Worm (Caenorhabditis elegans) whole organism, L1 larva: ENCODE data around the gene gipc-2.
A peak's percentile ranks its signal among the peaks of the same experiment; 100 is the strongest.

Experiments
- C04F5.9 ChIP-seq: sonication (generic microtip); optimal IDR thresholded peaks from 2 replicates; lab custom pipeline; 2016; ENCODE audit warnings: missing genetic modification characterization, missing compliant biosample characterization
- C16A3.4 ChIP-seq: fragments of 150-350 bp; optimal IDR thresholded peaks from 2 replicates; lab custom pipeline; 2014; ENCODE audit warnings: missing biosample characterization, missing genetic modification characterization
- C34B4.2 ChIP-seq: sonication (generic microtip); optimal IDR thresholded peaks from 2 replicates; lab custom pipeline; 2017; ENCODE audit warnings: mild to moderate bottlenecking, missing genetic modification characterization, missing compliant biosample characterization
- Y116A8C.19 ChIP-seq: sonication (generic microtip); optimal IDR thresholded peaks from 2 replicates; lab custom pipeline; 2016; ENCODE audit warnings: missing compliant biosample characterization, missing genetic modification characterization, borderline replicate concordance
- ama-1 ChIP-seq: fragments of 150-350 bp; optimal IDR thresholded peaks from 2 replicates; lab custom pipeline; 2014
- blmp-1 ChIP-seq: fragments of 150-350 bp; optimal IDR thresholded peaks from 2 replicates; lab custom pipeline; 2014; ENCODE audit warnings: missing biosample characterization, missing genetic modification characterization
- ceh-63 ChIP-seq: fragments of 200-800 bp; sonication (Bioruptor generic); optimal IDR thresholded peaks from 2 replicates; lab custom pipeline; 2018; ENCODE audit warnings: mild to moderate bottlenecking, missing genetic modification characterization, missing compliant biosample characterization
- ceh-82 ChIP-seq, 3 experiments: fragments of 150-350 bp in 1 of 3; sonication (generic microtip) in 2 of 3; optimal IDR thresholded peaks; 2 replicates each; lab custom pipeline; 2014 to 2017; ENCODE audit warnings: missing biosample characterization in 3 of 3, missing genetic modification characterization in 3 of 3
- dpl-1 ChIP-seq, 3 experiments: fragments of 150-350 bp in 2 of 3; sonication (generic microtip) in 1 of 3; optimal IDR thresholded peaks; 2 replicates each; lab custom pipeline; 2014 to 2017; ENCODE audit warnings: missing biosample characterization in 3 of 3, missing genetic modification characterization in 3 of 3, missing genetic modification reagents in 3 of 3
- dsc-1 ChIP-seq: sonication (generic microtip); optimal IDR thresholded peaks from 2 replicates; lab custom pipeline; 2016; ENCODE audit warnings: mild to moderate bottlenecking, missing genetic modification characterization, missing compliant biosample characterization
- efl-1 ChIP-seq, 4 experiments: fragments of 150-350 bp; optimal IDR thresholded peaks in 3 of 4; peaks in 1 of 4; 1 replicate in 1 of 4; 2 replicates in 3 of 4; lab custom pipeline; 2014; ENCODE audit warnings: missing biosample characterization in 2 of 4, missing genetic modification characterization in 2 of 4, missing genetic modification reagents in 2 of 4
- efl-3 ChIP-seq: fragments of 200-800 bp; sonication (Bioruptor generic); optimal IDR thresholded peaks from 2 replicates; lab custom pipeline; 2018; ENCODE audit warnings: mild to moderate bottlenecking, missing genetic modification characterization, missing compliant biosample characterization
- egl-27 ChIP-seq, 2 experiments: fragments of 150-350 bp in 1 of 2; sonication (generic microtip); optimal IDR thresholded peaks; 3 replicates each; lab custom pipeline; 2017 to 2018; ENCODE audit warnings: missing biosample characterization in 2 of 2, missing genetic modification characterization in 2 of 2, missing genetic modification reagents in 2 of 2
- elt-3 ChIP-seq, 6 experiments: fragments of 150-350 bp in 1 of 6; sonication (generic microtip); optimal IDR thresholded peaks; 2 replicates each; lab custom pipeline; 2017 to 2018; ENCODE audit warnings: missing biosample characterization in 6 of 6, missing genetic modification characterization in 6 of 6, inconsistent platforms in 1 of 6
- fkh-4 ChIP-seq: sonication (generic microtip); optimal IDR thresholded peaks from 2 replicates; lab custom pipeline; 2016; ENCODE audit warnings: missing compliant biosample characterization, missing genetic modification characterization, borderline replicate concordance
- fos-1 ChIP-seq: fragments of 150-350 bp; optimal IDR thresholded peaks from 2 replicates; lab custom pipeline; 2014; ENCODE audit warnings: missing biosample characterization, missing genetic modification characterization
- grh-1 ChIP-seq: fragments of 200-800 bp; sonication (Bioruptor generic); IDR thresholded peaks from 2 replicates; pipeline ENCODE4 v1.3.6; 2022; ENCODE audit warnings: missing genetic modification reagents, missing genetic modification characterization, missing compliant biosample characterization
- hlh-4 ChIP-seq: sonication (generic microtip); optimal IDR thresholded peaks from 2 replicates; lab custom pipeline; 2016; ENCODE audit warnings: mild to moderate bottlenecking, missing genetic modification characterization, missing compliant biosample characterization
- isw-1 ChIP-seq: fragments of 200-800 bp; sonication (Bioruptor generic); IDR thresholded peaks from 2 replicates; pipeline ENCODE4 v1.3.6; 2022; ENCODE audit warnings: missing genetic modification characterization, missing compliant biosample characterization
- lin-13 ChIP-seq: fragments of 150-350 bp; optimal IDR thresholded peaks from 2 replicates; lab custom pipeline; 2014; ENCODE audit warnings: missing biosample characterization, missing genetic modification reagents, missing genetic modification characterization
- lin-14 ChIP-seq: fragments of 200-800 bp; sonication (Bioruptor generic); optimal IDR thresholded peaks from 2 replicates; lab custom pipeline; 2018; ENCODE audit warnings: mild to moderate bottlenecking, missing genetic modification characterization, moderate library complexity, missing compliant biosample characterization
- lin-35 ChIP-seq, 2 experiments: fragments of 150-350 bp; optimal IDR thresholded peaks; 2 replicates each; lab custom pipeline; 2014; ENCODE audit warnings: missing biosample characterization in 2 of 2, missing genetic modification characterization in 2 of 2, missing genetic modification reagents in 2 of 2
- lin-39 ChIP-seq: fragments of 150-350 bp; optimal IDR thresholded peaks from 2 replicates; lab custom pipeline; 2014; ENCODE audit warnings: missing biosample characterization, missing genetic modification reagents, missing genetic modification characterization
- lir-3 ChIP-seq: sonication (generic microtip); optimal IDR thresholded peaks from 2 replicates; lab custom pipeline; 2016; ENCODE audit warnings: mild to moderate bottlenecking, missing genetic modification characterization, moderate library complexity, missing compliant biosample characterization; ENCODE audit not compliant: poor library complexity
- nhr-237 ChIP-seq: fragments of 150-350 bp; optimal IDR thresholded peaks from 2 replicates; lab custom pipeline; 2014; ENCODE audit warnings: missing biosample characterization, missing genetic modification characterization
- nhr-28 ChIP-seq: fragments of 150-350 bp; optimal IDR thresholded peaks from 2 replicates; lab custom pipeline; 2014; ENCODE audit warnings: missing biosample characterization, missing genetic modification characterization
- nhr-47 ChIP-seq: sonication (generic microtip); optimal IDR thresholded peaks from 2 replicates; lab custom pipeline; 2016; ENCODE audit warnings: mild to moderate bottlenecking, missing genetic modification characterization, moderate library complexity, missing compliant biosample characterization
- nhr-71 ChIP-seq: sonication (generic microtip); optimal IDR thresholded peaks from 2 replicates; lab custom pipeline; 2016; ENCODE audit warnings: mild to moderate bottlenecking, missing genetic modification characterization, moderate library complexity, missing compliant biosample characterization
- pax-3 ChIP-seq: fragments of 200-800 bp; sonication (Bioruptor generic); optimal IDR thresholded peaks from 2 replicates; lab custom pipeline; 2018; ENCODE audit warnings: mild to moderate bottlenecking, missing genetic modification characterization, moderate library complexity, missing compliant biosample characterization
- rnt-1 ChIP-seq: sonication (generic microtip); optimal IDR thresholded peaks from 2 replicates; lab custom pipeline; 2016; ENCODE audit warnings: mild to moderate bottlenecking, missing genetic modification characterization, moderate library complexity, missing compliant biosample characterization
- skn-1 ChIP-seq: fragments of 150-350 bp; optimal IDR thresholded peaks from 2 replicates; lab custom pipeline; 2014; ENCODE audit warnings: missing biosample characterization, missing genetic modification characterization
- snpc-4 ChIP-seq: fragments of 150-350 bp; optimal IDR thresholded peaks from 2 replicates; lab custom pipeline; 2014; ENCODE audit warnings: missing biosample characterization, missing genetic modification characterization
- snu-23 ChIP-seq: sonication (generic microtip); optimal IDR thresholded peaks from 2 replicates; lab custom pipeline; 2016; ENCODE audit warnings: missing genetic modification characterization, missing compliant biosample characterization
- tlp-1 ChIP-seq: fragments of 150-350 bp; optimal IDR thresholded peaks from 2 replicates; lab custom pipeline; 2014; ENCODE audit warnings: missing biosample characterization, missing genetic modification characterization
- unc-62 ChIP-seq: fragments of 150-350 bp; optimal IDR thresholded peaks from 2 replicates; lab custom pipeline; 2014; ENCODE audit warnings: missing biosample characterization, missing genetic modification reagents, missing genetic modification characterization
- unc-98 ChIP-seq: fragments of 200-800 bp; sonication (Bioruptor generic); IDR thresholded peaks from 2 replicates; pipeline ENCODE4 v1.3.6; 2022; ENCODE audit warnings: missing genetic modification characterization, missing compliant biosample characterization
- zip-4 ChIP-seq: fragments of 200-800 bp; sonication (Bioruptor generic); optimal IDR thresholded peaks from 2 replicates; lab custom pipeline; 2018; ENCODE audit warnings: mild to moderate bottlenecking, missing genetic modification characterization, moderate library complexity, missing compliant biosample characterization

Gene gipc-2

DNA sequence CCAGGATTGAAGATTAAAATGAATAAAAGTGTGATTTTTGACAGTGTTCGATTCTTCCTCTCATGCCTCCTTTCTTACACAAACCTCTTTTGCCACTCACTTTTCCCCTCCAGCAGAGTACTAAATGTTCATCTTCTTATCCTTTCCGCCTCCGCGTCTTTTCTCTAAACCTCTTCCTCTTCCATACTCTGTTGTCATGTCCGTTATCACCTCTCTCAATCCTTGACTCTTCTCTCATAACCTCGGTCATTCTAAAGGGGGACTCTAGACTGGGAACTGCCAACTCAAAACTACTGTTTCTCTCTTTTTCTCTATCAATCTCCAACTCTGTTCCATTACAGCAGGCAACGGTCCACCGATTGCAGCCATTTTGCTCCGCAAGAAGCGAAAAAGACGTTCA is 20.8 kb upstream of the gipc-2 start:
- TF ChIP-seq efl-1 (optimal IDR thresholded peaks at IDR 0.05; lab: Kevin White, UChicago) = no peak
- TF ChIP-seq efl-1 (GFP tag; optimal IDR thresholded peaks at IDR 0.05 in 1 of 2; lab: Kevin White, UChicago) = peak in 1 of 2 experiments; percentile 59
- TF ChIP-seq blmp-1 (tag; lab: Kevin White, UChicago) = peak; percentile 18
- no peak for TF ChIP-seq lin-39 (tag; lab: Kevin White, UChicago)
- no peak for TF ChIP-seq skn-1 (tag; lab: Kevin White, UChicago)
- TF ChIP-seq lin-13 (GFP tag; lab: Kevin White, UChicago) = no peak
- peak; percentile 72 for TF ChIP-seq lin-14
- peak; percentile 25 for TF ChIP-seq rnt-1

DNA sequence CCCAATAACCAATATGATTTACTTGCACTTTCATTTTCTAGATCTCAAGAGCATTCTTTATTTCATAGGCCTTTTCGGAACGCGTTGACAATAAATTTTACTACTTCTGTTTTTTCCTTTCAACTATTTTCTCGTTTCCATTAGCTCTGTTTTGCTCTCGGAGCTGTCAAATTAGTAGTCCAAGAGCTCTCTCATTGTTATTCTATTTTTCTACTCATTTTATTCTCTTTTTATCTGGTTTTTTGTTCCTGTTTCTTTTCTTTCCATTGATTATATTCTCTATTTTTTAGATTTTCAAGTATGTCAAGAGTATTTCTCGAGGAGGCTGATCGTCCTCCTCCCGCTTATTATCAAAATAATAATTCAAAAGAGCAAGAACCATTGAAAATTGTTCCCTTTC is 19.6 kb upstream of the gipc-2 start, which contains the start of gene T04B2.3:
Gene T04B2.3 (plus strand): TSS at position 301 of the 400 bp plus-strand sequence.
- no peak for TF ChIP-seq egl-27 (tag; optimal IDR thresholded peaks at IDR 0.05; lab: Kevin White, UChicago)
- no peak for TF ChIP-seq rnt-1
- TF ChIP-seq fos-1 (tag; lab: Kevin White, UChicago) = no peak
- TF ChIP-seq unc-98 (GFP tag; lab: Robert Waterston, UW) = no peak
- no peak for TF ChIP-seq Y116A8C.19 (tag; lab: Kevin White, UChicago)
- TF ChIP-seq grh-1 = no peak
- no peak for TF ChIP-seq lin-13 (GFP tag; lab: Kevin White, UChicago)
- no peak for TF ChIP-seq lin-35 (GFP tag; optimal IDR thresholded peaks at IDR 0.05; lab: Kevin White, UChicago)
- no peak for TF ChIP-seq lin-39 (tag; lab: Kevin White, UChicago)
- no peak for TF ChIP-seq pax-3 (tag; lab: Kevin White, UChicago)
- TF ChIP-seq ceh-63 (GFP tag; lab: Kevin White, UChicago) = no peak
- no peak for TF ChIP-seq blmp-1 (tag; lab: Kevin White, UChicago)
- TF ChIP-seq nhr-237 (tag; lab: Kevin White, UChicago) = no peak
- no peak for TF ChIP-seq snu-23 (GFP tag; lab: Kevin White, UChicago)
- TF ChIP-seq dpl-1 (GFP tag; optimal IDR thresholded peaks at IDR 0.05; lab: Kevin White, UChicago) = no peak
- no peak for TF ChIP-seq dsc-1 (tag; lab: Kevin White, UChicago)
- no peak for TF ChIP-seq skn-1 (tag; lab: Kevin White, UChicago)
- no peak for TF ChIP-seq unc-62
- TF ChIP-seq ceh-82 (tag; optimal IDR thresholded peaks at IDR 0.05; lab: Kevin White, UChicago) = no peak
- no peak for TF ChIP-seq lir-3 (tag; lab: Kevin White, UChicago)

DNA sequence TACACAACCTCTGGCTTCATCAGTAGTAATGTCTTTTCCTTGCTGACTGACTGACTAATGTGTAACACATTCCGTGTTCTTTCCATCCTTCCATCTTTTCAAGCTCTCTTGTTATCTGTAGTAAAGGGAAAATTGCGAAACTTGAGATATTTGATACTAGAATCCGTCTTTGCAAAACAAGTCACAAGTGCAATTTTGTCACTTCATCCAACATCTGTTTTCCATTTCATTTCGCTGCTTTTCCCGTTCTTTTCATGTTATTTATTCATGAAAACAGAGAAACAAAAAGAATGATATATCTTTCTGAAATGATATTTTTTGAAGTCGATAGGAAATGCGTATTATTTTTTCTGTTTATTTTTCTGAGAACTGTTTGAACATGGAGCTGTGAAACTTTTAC is 18.5 kb upstream of the gipc-2 start:
- TF ChIP-seq lin-14 (peak; percentile 14), dsc-1 (tag; lab: Kevin White, UChicago) (peak; percentile 83), fkh-4 (peak; percentile 58), nhr-47 (tag; lab: Kevin White, UChicago) (no peak)

DNA sequence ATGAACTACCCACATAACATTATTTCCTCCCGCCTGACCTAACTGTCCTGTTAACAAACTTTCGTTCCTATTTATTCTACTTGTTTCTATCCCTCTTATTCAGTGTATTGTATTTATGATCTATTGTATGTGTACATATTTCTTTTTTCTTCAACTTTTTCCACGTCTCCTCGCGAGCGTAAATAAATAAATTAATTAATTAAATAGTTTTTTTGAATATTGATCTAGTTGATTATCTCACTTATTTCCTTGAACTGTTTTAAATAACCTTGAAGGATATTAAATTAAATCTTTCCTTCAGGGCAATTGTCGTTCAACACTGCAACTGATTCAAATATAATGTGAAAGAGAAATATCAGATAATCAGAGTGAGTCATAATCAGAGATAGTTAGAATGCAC is 15.4 kb upstream of the gipc-2 start, which contains the start of gene frk-1:
Gene frk-1 (plus strand): TSS at position 301 of the 400 bp plus-strand sequence.
- no peak for TF ChIP-seq nhr-28
- TF ChIP-seq elt-3 (tag; optimal IDR thresholded peaks at IDR 0.05; lab: Kevin White, UChicago) = no peak
- TF ChIP-seq rnt-1 = no peak
- TF ChIP-seq C16A3.4 (tag; lab: Kevin White, UChicago) = no peak
- TF ChIP-seq efl-3 (GFP tag; lab: Kevin White, UChicago) = no peak
- no peak for TF ChIP-seq C34B4.2 (tag; lab: Kevin White, UChicago)
- TF ChIP-seq C04F5.9 (tag; lab: Kevin White, UChicago) = no peak
- TF ChIP-seq blmp-1 (tag; lab: Kevin White, UChicago) = no peak
- no peak for TF ChIP-seq snpc-4 (tag; lab: Kevin White, UChicago)
- no peak for TF ChIP-seq ama-1 (lab: Kevin White, UChicago)
- no peak for TF ChIP-seq nhr-71 (tag; lab: Kevin White, UChicago)
- TF ChIP-seq isw-1 = no peak
- TF ChIP-seq hlh-4 (tag; lab: Kevin White, UChicago) = no peak
- TF ChIP-seq zip-4 (GFP tag; lab: Kevin White, UChicago) = no peak
- no peak for TF ChIP-seq tlp-1 (tag; lab: Kevin White, UChicago)
- no peak for TF ChIP-seq lin-14
